Worm (Caenorhabditis elegans) whole organism, late embryonic: ENCODE results near the gene C34F6.7.
A peak's percentile ranks its signal among the peaks of the same experiment; 100 is the strongest.

Experiments used
- T23F11.4 ChIP-seq: fragments of 200-800 bp; sonication (Bioruptor generic); optimal IDR thresholded peaks from 2 replicates; lab custom pipeline; 2018; ENCODE audit warnings: mild to moderate bottlenecking, missing genetic modification characterization, missing compliant biosample characterization
- ama-1 ChIP-seq: fragments of 150-350 bp; optimal IDR thresholded peaks from 2 replicates; lab custom pipeline; 2014
- ceh-30 ChIP-seq: fragments of 150-350 bp; optimal IDR thresholded peaks from 2 replicates; lab custom pipeline; 2014; ENCODE audit warnings: missing biosample characterization, missing genetic modification characterization
- ceh-31 ChIP-seq: sonication (generic microtip); optimal IDR thresholded peaks from 2 replicates; lab custom pipeline; 2016; ENCODE audit warnings: missing genetic modification characterization, missing compliant biosample characterization
- ceh-45 ChIP-seq: fragments of 200-800 bp; sonication (Bioruptor generic); IDR thresholded peaks from 2 replicates; pipeline ENCODE4 v1.3.6; 2022; ENCODE audit warnings: missing genetic modification reagents, missing genetic modification characterization, missing compliant biosample characterization
- elt-2 ChIP-seq: sonication (generic microtip); optimal IDR thresholded peaks from 2 replicates; lab custom pipeline; 2016; ENCODE audit warnings: missing genetic modification reagents, missing genetic modification characterization, missing compliant biosample characterization
- elt-4 ChIP-seq: sonication (generic microtip); optimal IDR thresholded peaks from 2 replicates; lab custom pipeline; 2016; ENCODE audit warnings: missing genetic modification characterization, missing compliant biosample characterization
- ets-4 ChIP-seq: sonication (generic microtip); optimal IDR thresholded peaks from 2 replicates; lab custom pipeline; 2016; ENCODE audit warnings: missing genetic modification characterization, missing compliant biosample characterization
- hlh-30 ChIP-seq: sonication (generic microtip); optimal IDR thresholded peaks from 2 replicates; lab custom pipeline; 2017; ENCODE audit warnings: antibody characterized with exemption, missing genetic modification characterization, missing compliant biosample characterization; ENCODE audit not compliant: insufficient read depth
- hlh-6 ChIP-seq: sonication (generic microtip); optimal IDR thresholded peaks from 2 replicates; lab custom pipeline; 2016; ENCODE audit warnings: missing genotype, missing genetic modification characterization, missing compliant biosample characterization
- nhr-11 ChIP-seq: fragments of 150-350 bp; optimal IDR thresholded peaks from 2 replicates; lab custom pipeline; 2014; ENCODE audit warnings: missing biosample characterization, missing genetic modification characterization
- tbx-2 ChIP-seq: sonication (generic microtip); optimal IDR thresholded peaks from 2 replicates; lab custom pipeline; 2016; ENCODE audit warnings: missing genetic modification characterization, missing compliant biosample characterization
- unc-3 ChIP-seq, 2 experiments: fragments of 200-800 bp in 1 of 2; sonication (Bioruptor generic) in 1 of 2; sonication (generic microtip) in 1 of 2; conservative IDR thresholded peaks in 1 of 2; optimal IDR thresholded peaks in 1 of 2; 2 replicates each; pipeline versions ENCODE4 v1.3.6 to Lab custom; 2016 to 2022; ENCODE audit warnings: missing compliant biosample characterization in 2 of 2, missing genetic modification characterization in 2 of 2, missing genetic modification reagents in 1 of 2

DNA sequence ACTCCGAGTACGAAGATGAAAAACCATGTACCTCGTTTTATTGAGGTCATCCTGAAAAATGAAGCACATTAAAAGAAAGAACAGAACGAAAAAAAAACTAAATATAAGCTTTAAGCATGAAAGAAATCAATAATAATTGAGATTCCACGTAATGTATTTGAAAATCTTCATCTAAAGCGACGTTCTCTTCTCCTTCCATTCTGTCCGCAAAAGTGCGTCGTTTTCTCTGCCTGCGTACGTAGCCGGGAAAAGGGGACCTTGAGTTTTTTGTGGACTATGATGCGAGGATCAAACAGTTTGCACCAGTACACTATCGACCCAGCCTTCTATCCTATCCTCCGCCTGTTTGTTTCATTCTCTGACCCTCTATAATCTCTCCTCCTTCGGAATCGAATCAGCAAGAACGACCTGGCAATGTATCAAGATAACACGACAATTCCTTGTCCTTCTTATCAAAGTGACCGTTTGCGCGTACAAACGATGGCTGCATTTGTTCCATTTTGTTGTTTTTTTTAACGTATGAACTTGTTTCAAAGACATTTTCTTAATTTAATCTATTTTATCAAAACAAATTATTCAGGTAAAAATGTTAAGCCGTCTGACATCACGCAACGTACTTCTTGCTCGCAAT, at the start of gene C34F6.7, which contains the start of gene idh-2:
- peak; percentile 68 for TF ChIP-seq elt-2 (tag; lab: Kevin White, UChicago)
- no peak for TF ChIP-seq ceh-30 (tag; lab: Kevin White, UChicago)
- no peak for TF ChIP-seq ets-4 (tag; lab: Kevin White, UChicago)
- TF ChIP-seq nhr-11 (tag; lab: Kevin White, UChicago) = no peak
- no peak for TF ChIP-seq hlh-6 (tag; lab: Kevin White, UChicago)
- TF ChIP-seq tbx-2 = no peak
- TF ChIP-seq unc-3 (GFP tag; conservative IDR thresholded peaks at IDR 0.05; lab: Robert Waterston, UW) = no peak
- no peak for TF ChIP-seq unc-3 (tag; optimal IDR thresholded peaks at IDR 0.05; lab: Kevin White, UChicago)
- no peak for TF ChIP-seq ama-1 (lab: Kevin White, UChicago)
- TF ChIP-seq ceh-31 (tag; lab: Kevin White, UChicago) = no peak
- TF ChIP-seq T23F11.4 = no peak
- TF ChIP-seq ceh-45 (GFP tag; lab: Robert Waterston, UW) = no peak
- no peak for TF ChIP-seq elt-4 (tag; lab: Kevin White, UChicago)
- no peak for TF ChIP-seq hlh-30 (tag; lab: Kevin White, UChicago)
